Worm (Caenorhabditis elegans): ENCODE results near the gene F48G7.8.

DNA sequence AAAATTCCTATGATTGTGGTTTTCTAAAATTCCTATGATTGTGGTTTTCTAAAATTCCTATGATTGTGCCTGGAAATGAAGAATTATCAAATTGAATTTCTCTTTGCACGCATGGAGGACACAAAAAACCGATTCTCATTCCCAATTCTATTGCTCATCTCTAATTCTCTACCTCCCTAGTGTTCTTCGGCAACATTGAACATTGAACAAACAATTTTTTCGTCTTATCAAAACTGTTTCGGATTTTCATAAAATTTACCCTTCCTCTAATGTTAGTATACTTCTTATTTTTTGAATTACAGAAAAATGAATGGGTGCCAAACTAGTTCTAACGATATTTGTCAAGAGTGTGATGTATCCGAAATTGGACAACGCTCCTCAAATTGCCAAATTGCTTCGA, 8.8 kb upstream of the F48G7.8 start, which contains the start of gene pals-31:
- no peak for TF ChIP-seq fkh-10 (GFP tag; optimal IDR thresholded peaks at IDR 0.05)
- no peak for TF ChIP-seq lsy-12 (tag; optimal IDR thresholded peaks at IDR 0.05)
- no peak for TF ChIP-seq nhr-25 (tag; optimal IDR thresholded peaks at IDR 0.05)

All from whole organism, L3 larva.